Worm (Caenorhabditis elegans) whole organism, young adult: Measurements from ENCODE around the gene ndg-4.

Source experiments
- B0261.1 ChIP-seq: sonication (generic microtip); optimal IDR thresholded peaks from 2 replicates; lab custom pipeline; 2016; ENCODE audit warnings: mild to moderate bottlenecking, missing genetic modification characterization, moderate library complexity, missing compliant biosample characterization
- B0336.3 ChIP-seq: fragments of 200-800 bp; sonication (Bioruptor generic); IDR thresholded peaks from 2 replicates; pipeline ENCODE4 v1.3.6; 2022; ENCODE audit warnings: missing genetic modification characterization, missing compliant biosample characterization
- C17E4.6 ChIP-seq: fragments of 200-800 bp; sonication (Bioruptor generic); IDR thresholded peaks from 2 replicates; pipeline ENCODE4 v1.3.6; 2022; ENCODE audit warnings: missing genetic modification reagents, missing genetic modification characterization, missing compliant biosample characterization
- D2030.7 ChIP-seq: fragments of 200-800 bp; sonication (Bioruptor generic); IDR thresholded peaks from 2 replicates; pipeline ENCODE4 v1.3.6; 2022; ENCODE audit warnings: missing genetic modification reagents, missing genetic modification characterization, missing compliant biosample characterization
- F10E7.11 ChIP-seq: sonication (generic microtip); optimal IDR thresholded peaks from 2 replicates; lab custom pipeline; 2017; ENCODE audit warnings: mild to moderate bottlenecking, missing genetic modification characterization, moderate library complexity, missing compliant biosample characterization
- F23B12.7 ChIP-seq: sonication (generic microtip); optimal IDR thresholded peaks from 2 replicates; lab custom pipeline; 2017; ENCODE audit warnings: missing genetic modification characterization, mild to moderate bottlenecking, missing compliant biosample characterization, antibody characterized with exemption, moderate library complexity; ENCODE audit not compliant: insufficient read depth
- F33H1.4 ChIP-seq: fragments of 200-800 bp; sonication (Bioruptor generic); IDR thresholded peaks from 2 replicates; pipeline ENCODE4 v1.3.6; 2022; ENCODE audit warnings: missing genetic modification reagents, missing genetic modification characterization, missing compliant biosample characterization
- F52B5.7 ChIP-seq: sonication (generic microtip); optimal IDR thresholded peaks from 2 replicates; lab custom pipeline; 2016; ENCODE audit warnings: mild to moderate bottlenecking, missing genetic modification characterization, missing compliant biosample characterization
- F57A8.1 ChIP-seq: fragments of 200-800 bp; sonication (Bioruptor generic); optimal IDR thresholded peaks from 2 replicates; lab custom pipeline; 2018; ENCODE audit warnings: mild to moderate bottlenecking, missing genetic modification characterization, moderate library complexity, missing compliant biosample characterization
- K11D2.4 ChIP-seq: fragments of 200-800 bp; sonication (Bioruptor generic); IDR thresholded peaks from 2 replicates; pipeline ENCODE4 v1.3.6; 2022; ENCODE audit warnings: missing genetic modification reagents, missing genetic modification characterization, missing compliant biosample characterization
- T07F8.4 ChIP-seq: sonication (generic microtip); optimal IDR thresholded peaks from 2 replicates; lab custom pipeline; 2016; ENCODE audit warnings: mild to moderate bottlenecking, missing genetic modification characterization, moderate library complexity, missing compliant biosample characterization
- Y53G8AR.9 ChIP-seq: fragments of 200-800 bp; sonication (Bioruptor generic); conservative IDR thresholded peaks from 2 replicates; pipeline ENCODE4 v1.3.6; 2022; ENCODE audit warnings: missing genetic modification reagents, missing genetic modification characterization, missing compliant biosample characterization
- ama-1 ChIP-seq, 3 experiments: fragments of 150-350 bp in 1 of 3; sonication (generic microtip) in 2 of 3; optimal IDR thresholded peaks; 2 replicates each; lab custom pipeline; 2014 to 2018; ENCODE audit warnings: missing biosample characterization in 2 of 3, missing genetic modification characterization in 2 of 3, missing genetic modification reagents in 2 of 3
- aptf-3 ChIP-seq: fragments of 200-800 bp; sonication (Bioruptor generic); IDR thresholded peaks from 2 replicates; pipeline ENCODE4 v1.3.6; 2022; ENCODE audit warnings: missing genetic modification characterization, missing compliant biosample characterization
- atf-7 ChIP-seq: sonication (generic microtip); optimal IDR thresholded peaks from 2 replicates; lab custom pipeline; 2017; ENCODE audit warnings: mild to moderate bottlenecking, missing genetic modification characterization, missing compliant biosample characterization
- athp-1 ChIP-seq: sonication (generic microtip); optimal IDR thresholded peaks from 2 replicates; lab custom pipeline; 2017; ENCODE audit warnings: mild to moderate bottlenecking, missing genetic modification characterization, missing compliant biosample characterization
- attf-3 ChIP-seq: fragments of 200-800 bp; sonication (Bioruptor generic); conservative IDR thresholded peaks from 2 replicates; pipeline ENCODE4 v1.3.6; 2022; ENCODE audit warnings: missing genetic modification reagents, missing genetic modification characterization, missing compliant biosample characterization
- attf-5 ChIP-seq: fragments of 200-800 bp; sonication (Bioruptor generic); optimal IDR thresholded peaks from 2 replicates; lab custom pipeline; 2018; ENCODE audit warnings: mild to moderate bottlenecking, missing genetic modification characterization, missing compliant biosample characterization
- attf-6 ChIP-seq: fragments of 200-800 bp; sonication (Bioruptor generic); IDR thresholded peaks from 2 replicates; pipeline ENCODE4 v1.3.6; 2022; ENCODE audit warnings: missing genetic modification reagents, missing genetic modification characterization, missing compliant biosample characterization
- cebp-1 ChIP-seq, 2 experiments: fragments of 200-800 bp in 1 of 2; sonication (Bioruptor generic) in 1 of 2; sonication (generic microtip) in 1 of 2; IDR thresholded peaks in 1 of 2; optimal IDR thresholded peaks in 1 of 2; 2 replicates each; pipeline versions ENCODE4 v1.3.6 to Lab custom; 2017 to 2022; ENCODE audit warnings: missing compliant biosample characterization in 2 of 2, missing genetic modification characterization in 2 of 2, mild to moderate bottlenecking in 1 of 2, missing genetic modification reagents in 1 of 2, moderate library complexity in 1 of 2
- ceh-58 ChIP-seq: fragments of 200-800 bp; sonication (Bioruptor generic); IDR thresholded peaks from 2 replicates; pipeline ENCODE4 v1.3.6; 2022; ENCODE audit warnings: missing genetic modification characterization, missing compliant biosample characterization
- chd-7 ChIP-seq: sonication (generic microtip); optimal IDR thresholded peaks from 2 replicates; lab custom pipeline; 2016; ENCODE audit warnings: mild to moderate bottlenecking, missing genetic modification characterization, moderate library complexity, missing compliant biosample characterization
- dox-1 ChIP-seq: fragments of 200-800 bp; sonication (Bioruptor generic); IDR thresholded peaks from 2 replicates; pipeline ENCODE4 v1.3.6; 2022; ENCODE audit warnings: missing genetic modification reagents, missing genetic modification characterization, missing compliant biosample characterization
- dpff-1 ChIP-seq: sonication (generic microtip); optimal IDR thresholded peaks from 2 replicates; lab custom pipeline; 2017; ENCODE audit warnings: mild to moderate bottlenecking, missing genetic modification characterization, missing compliant biosample characterization
- efl-1 ChIP-seq: fragments of 150-350 bp; optimal IDR thresholded peaks from 2 replicates; lab custom pipeline; 2014; ENCODE audit warnings: missing biosample characterization, missing genetic modification reagents, missing genetic modification characterization
- egl-18 ChIP-seq: fragments of 200-800 bp; sonication (Bioruptor generic); IDR thresholded peaks from 2 replicates; pipeline ENCODE4 v1.3.6; 2022; ENCODE audit warnings: missing genetic modification reagents, missing genetic modification characterization, missing compliant biosample characterization
- egrh-3 ChIP-seq: fragments of 200-800 bp; sonication (Bioruptor generic); IDR thresholded peaks from 2 replicates; pipeline ENCODE4 v1.3.6; 2022; ENCODE audit warnings: missing genetic modification reagents, missing genetic modification characterization, missing compliant biosample characterization
- ekl-4 ChIP-seq: fragments of 200-800 bp; sonication (Bioruptor generic); IDR thresholded peaks from 2 replicates; pipeline ENCODE4 v1.3.6; 2022; ENCODE audit warnings: missing genetic modification reagents, missing genetic modification characterization, missing compliant biosample characterization
- ets-4 ChIP-seq: fragments of 200-800 bp; sonication (Bioruptor generic); optimal IDR thresholded peaks from 2 replicates; lab custom pipeline; 2018; ENCODE audit warnings: mild to moderate bottlenecking, missing genetic modification characterization, missing compliant biosample characterization
- him-1 ChIP-seq: sonication (generic microtip); optimal IDR thresholded peaks from 2 replicates; lab custom pipeline; 2016; ENCODE audit warnings: missing genotype, missing genetic modification reagents, missing genetic modification characterization, missing compliant biosample characterization
- hmg-20 ChIP-seq: fragments of 200-800 bp; sonication (Bioruptor generic); IDR thresholded peaks from 2 replicates; pipeline ENCODE4 v1.3.6; 2022; ENCODE audit warnings: missing genetic modification reagents, missing genetic modification characterization, missing compliant biosample characterization
- hsf-1 ChIP-seq: fragments of 200-800 bp; sonication (Bioruptor generic); IDR thresholded peaks from 2 replicates; pipeline ENCODE4 v1.3.6; 2022; ENCODE audit warnings: missing genetic modification reagents, missing genetic modification characterization, missing compliant biosample characterization
- lin-26 ChIP-seq: fragments of 200-800 bp; sonication (Bioruptor generic); IDR thresholded peaks from 2 replicates; pipeline ENCODE4 v1.3.6; 2022; ENCODE audit warnings: missing genetic modification reagents, missing genetic modification characterization, missing compliant biosample characterization
- lin-35 ChIP-seq, 3 experiments: fragments of 150-350 bp in 2 of 3; sonication (generic microtip) in 1 of 3; optimal IDR thresholded peaks; 2 replicates each; lab custom pipeline; 2014 to 2018; ENCODE audit warnings: missing biosample characterization in 3 of 3, missing genetic modification characterization in 3 of 3, missing genetic modification reagents in 3 of 3
- mes-4 ChIP-seq: sonication (generic microtip); optimal IDR thresholded peaks from 2 replicates; lab custom pipeline; 2016; ENCODE audit warnings: missing genotype, missing genetic modification characterization, missing compliant biosample characterization
- nfyb-1 ChIP-seq: fragments of 200-800 bp; sonication (Bioruptor generic); IDR thresholded peaks from 2 replicates; pipeline ENCODE4 v1.3.6; 2022; ENCODE audit warnings: missing genetic modification reagents, missing genetic modification characterization, missing compliant biosample characterization
- nhr-179 ChIP-seq: sonication (generic microtip); optimal IDR thresholded peaks from 2 replicates; lab custom pipeline; 2016; ENCODE audit warnings: mild to moderate bottlenecking, missing genetic modification characterization, missing compliant biosample characterization
- nhr-80 ChIP-seq: sonication (generic microtip); optimal IDR thresholded peaks from 2 replicates; lab custom pipeline; 2016; ENCODE audit warnings: missing genetic modification characterization, missing compliant biosample characterization
- nhr-90 ChIP-seq: sonication (generic microtip); optimal IDR thresholded peaks from 2 replicates; lab custom pipeline; 2016; ENCODE audit warnings: missing genotype, mild to moderate bottlenecking, missing genetic modification characterization, missing compliant biosample characterization
- pbrm-1 ChIP-seq: fragments of 200-800 bp; sonication (Bioruptor generic); IDR thresholded peaks from 2 replicates; pipeline ENCODE4 v1.3.6; 2022; ENCODE audit warnings: missing genetic modification reagents, missing genetic modification characterization, missing compliant biosample characterization
- rcor-1 ChIP-seq: fragments of 200-800 bp; sonication (Bioruptor generic); IDR thresholded peaks from 2 replicates; pipeline ENCODE4 v1.3.6; 2022; ENCODE audit warnings: missing genetic modification reagents, missing genetic modification characterization, missing compliant biosample characterization
- repo-1 ChIP-seq: sonication (generic microtip); optimal IDR thresholded peaks from 2 replicates; lab custom pipeline; 2017; ENCODE audit warnings: mild to moderate bottlenecking, missing genetic modification characterization, missing compliant biosample characterization
- sea-2 ChIP-seq: fragments of 200-800 bp; sonication (Bioruptor generic); IDR thresholded peaks from 2 replicates; pipeline ENCODE4 v1.3.6; 2022; ENCODE audit warnings: missing genetic modification characterization, missing compliant biosample characterization
- snpc-1.3 ChIP-seq: sonication (generic microtip); optimal IDR thresholded peaks from 2 replicates; lab custom pipeline; 2017; ENCODE audit warnings: missing genetic modification characterization, mild to moderate bottlenecking, missing compliant biosample characterization, antibody characterized with exemption, moderate library complexity, missing genotype, missing genetic modification reagents; ENCODE audit not compliant: insufficient read depth
- somi-1 ChIP-seq: fragments of 200-800 bp; sonication (Bioruptor generic); optimal IDR thresholded peaks from 2 replicates; lab custom pipeline; 2018; ENCODE audit warnings: mild to moderate bottlenecking, missing genetic modification characterization, missing compliant biosample characterization
- tbp1 ChIP-seq: fragments of 200-800 bp; sonication (Bioruptor generic); optimal IDR thresholded peaks from 2 replicates; lab custom pipeline; 2018; ENCODE audit warnings: mild to moderate bottlenecking, missing genetic modification characterization, missing compliant biosample characterization
- unc-130 ChIP-seq: sonication (generic microtip); optimal IDR thresholded peaks from 2 replicates; lab custom pipeline; 2016; ENCODE audit warnings: missing genetic modification reagents, missing genetic modification characterization, missing compliant biosample characterization
- xnd-1 ChIP-seq: sonication (generic microtip); optimal IDR thresholded peaks from 2 replicates; lab custom pipeline; 2016; ENCODE audit warnings: missing genotype, missing genetic modification reagents, missing genetic modification characterization, missing compliant biosample characterization
- ztf-3 ChIP-seq: fragments of 200-800 bp; sonication (Bioruptor generic); optimal IDR thresholded peaks from 2 replicates; lab custom pipeline; 2018; ENCODE audit warnings: mild to moderate bottlenecking, missing genetic modification characterization, missing compliant biosample characterization

ndg-4 gene

ce11 chrIII:4476806-4477205 is 9.6 kb upstream of the ndg-4 start (continued):
- no peak for TF ChIP-seq sea-2 (GFP tag; lab: Robert Waterston, UW)
- TF ChIP-seq B0261.1 (tag; lab: Kevin White, UChicago), result no peak
- TF ChIP-seq unc-130 (GFP tag; lab: Kevin White, UChicago), result peak; percentile 6
- TF ChIP-seq xnd-1 (tag; lab: Kevin White, UChicago), result no peak
- no peak for TF ChIP-seq mes-4
- TF ChIP-seq lin-35 (GFP tag; optimal IDR thresholded peaks at IDR 0.05; lab: Kevin White, UChicago), result no peak
- TF ChIP-seq nfyb-1 (GFP tag; lab: Robert Waterston, UW), result 0 out of 2 replicates have a peak, but pooled peaks have one; percentile 38
- no peak for TF ChIP-seq nhr-179 (tag; lab: Kevin White, UChicago)
- peak; percentile 82 for TF ChIP-seq Y53G8AR.9 (GFP tag; lab: Robert Waterston, UW)
- no peak for TF ChIP-seq snpc-1.3 (tag; lab: Kevin White, UChicago)
- TF ChIP-seq ama-1 (optimal IDR thresholded peaks at IDR 0.05; lab: Kevin White, UChicago), result no peak
- TF ChIP-seq ama-1 (GFP tag; optimal IDR thresholded peaks at IDR 0.05; lab: Kevin White, UChicago), result peak in 1 of 2 experiments; percentile 78
- no peak for TF ChIP-seq somi-1 (GFP tag; lab: Kevin White, UChicago)
- TF ChIP-seq ceh-58 (GFP tag; lab: Robert Waterston, UW), result no peak
- TF ChIP-seq atf-7, result peak; percentile 17
- TF ChIP-seq lin-26 (GFP tag; lab: Robert Waterston, UW), result peak; percentile 67; the same call in 1 of the 2 replicates
- TF ChIP-seq F57A8.1, result no peak
- TF ChIP-seq F33H1.4 (GFP tag; lab: Robert Waterston, UW), result no peak
- no peak for TF ChIP-seq cebp-1 (GFP tag; IDR thresholded peaks at IDR 0.05; lab: Robert Waterston, UW)
- no peak for TF ChIP-seq cebp-1 (tag; optimal IDR thresholded peaks at IDR 0.05; lab: Kevin White, UChicago)
- TF ChIP-seq attf-3 (GFP tag; lab: Robert Waterston, UW), result no peak
- no peak for TF ChIP-seq egl-18 (GFP tag; lab: Robert Waterston, UW)
- TF ChIP-seq tbp1 (GFP tag; lab: Kevin White, UChicago), result peak; percentile 52
- peak; percentile 23 for TF ChIP-seq attf-5
- peak; percentile 57 for TF ChIP-seq rcor-1 (GFP tag; lab: Robert Waterston, UW)
- TF ChIP-seq ets-4 (GFP tag; lab: Kevin White, UChicago), result no peak
- no peak for TF ChIP-seq hmg-20 (GFP tag; lab: Robert Waterston, UW)
- TF ChIP-seq dpff-1, result no peak
- TF ChIP-seq athp-1, result no peak
- no peak for TF ChIP-seq K11D2.4 (GFP tag; lab: Robert Waterston, UW)
- TF ChIP-seq him-1 (tag; lab: Kevin White, UChicago), result no peak
- no peak for TF ChIP-seq efl-1 (GFP tag; lab: Kevin White, UChicago)
- no peak for TF ChIP-seq chd-7 (tag; lab: Kevin White, UChicago)
- TF ChIP-seq ztf-3 (GFP tag; lab: Kevin White, UChicago), result no peak
- TF ChIP-seq hsf-1 (GFP tag; lab: Robert Waterston, UW), result peak; percentile 75
- no peak for TF ChIP-seq F10E7.11 (tag; lab: Kevin White, UChicago)
- no peak for TF ChIP-seq nhr-80
- peak; percentile 77 for TF ChIP-seq attf-6 (GFP tag; lab: Robert Waterston, UW)
- peak; percentile 36 for TF ChIP-seq F52B5.7 (tag; lab: Kevin White, UChicago)
- no peak for TF ChIP-seq aptf-3 (GFP tag; lab: Robert Waterston, UW)
- no peak for TF ChIP-seq T07F8.4 (tag; lab: Kevin White, UChicago)
- TF ChIP-seq ekl-4, result peak; percentile 83
- no peak for TF ChIP-seq F23B12.7 (tag; lab: Kevin White, UChicago)
- 0 out of 2 replicates have a peak, but pooled peaks have one; percentile 17 for TF ChIP-seq D2030.7
- peak; percentile 54; the same call in 1 of the 2 replicates for TF ChIP-seq pbrm-1 (GFP tag; lab: Robert Waterston, UW)
- no peak for TF ChIP-seq repo-1 (tag; lab: Kevin White, UChicago)
- no peak for TF ChIP-seq egrh-3 (GFP tag; lab: Robert Waterston, UW)
- no peak for TF ChIP-seq nhr-90 (tag; lab: Kevin White, UChicago)
- peak; percentile 41; the same call in 1 of the 2 replicates for TF ChIP-seq C17E4.6 (GFP tag; lab: Robert Waterston, UW)
- TF ChIP-seq B0336.3 (GFP tag; lab: Robert Waterston, UW), result peak; percentile 92; the same call in 1 of the 2 replicates
- TF ChIP-seq dox-1, result no peak
